Worm (Caenorhabditis elegans): Measurements from ENCODE around the gene clik-2.

DNA sequence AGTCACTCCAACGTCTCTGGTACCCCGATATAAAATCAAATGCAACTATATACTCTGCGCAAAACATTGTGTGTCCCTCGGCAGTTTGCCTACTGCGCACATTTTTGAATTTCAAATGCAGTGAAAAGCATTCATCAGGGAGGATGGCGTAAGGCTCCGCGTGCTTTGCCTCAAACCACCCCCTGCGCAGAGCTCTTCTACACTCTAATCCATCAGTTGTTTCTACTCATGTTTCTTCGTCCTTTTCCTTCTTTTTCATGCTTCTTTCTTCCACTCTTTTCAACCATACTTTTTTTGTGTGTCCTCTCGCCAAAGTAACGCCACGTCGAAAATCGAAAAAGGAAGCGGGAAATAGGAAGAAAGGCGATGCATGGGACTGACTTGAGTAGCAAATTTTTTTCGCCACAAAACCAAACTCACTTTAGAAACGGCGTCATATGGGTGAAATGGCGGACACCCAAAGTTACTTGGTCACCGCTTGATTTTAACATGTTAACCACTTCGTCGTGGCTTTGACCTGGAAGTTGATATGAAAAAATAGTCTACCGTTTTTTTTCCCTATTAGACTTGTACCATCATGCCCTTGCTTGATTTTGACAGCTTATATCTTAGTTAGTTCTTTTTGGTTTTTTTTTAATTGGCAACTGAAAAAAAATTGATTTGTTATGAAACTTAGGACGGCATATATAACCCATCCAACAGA lies 10.4 kb downstream of the clik-2 start:
- TF ChIP-seq pha-4 (tag; optimal IDR thresholded peaks at IDR 0.05): no peak
- no peak for TF ChIP-seq snpc-4 (tag; optimal IDR thresholded peaks at IDR 0.05)
- TF ChIP-seq ztf-11 (tag; optimal IDR thresholded peaks at IDR 0.05): no peak
- TF ChIP-seq mep-1 (tag; optimal IDR thresholded peaks at IDR 0.05): no peak
- no peak for TF ChIP-seq sem-2 (GFP tag; optimal IDR thresholded peaks at IDR 0.05)
- no peak for TF ChIP-seq nhr-237 (tag; optimal IDR thresholded peaks at IDR 0.05)
